Worm (Caenorhabditis elegans) whole organism, young adult: ENCODE data around the gene pro-2.

Experiments used
- B0019.2 ChIP-seq: fragments of 200-800 bp; sonication (Bioruptor generic); conservative IDR thresholded peaks from 2 replicates; pipeline ENCODE4 v1.3.6; 2022; ENCODE audit warnings: missing genetic modification reagents, missing genetic modification characterization, missing compliant biosample characterization
- B0035.1 ChIP-seq: sonication (generic microtip); optimal IDR thresholded peaks from 2 replicates; lab custom pipeline; 2016; ENCODE audit warnings: missing genetic modification characterization, mild to moderate bottlenecking, missing compliant biosample characterization, missing genotype, missing genetic modification reagents
- B0336.3 ChIP-seq: fragments of 200-800 bp; sonication (Bioruptor generic); IDR thresholded peaks from 2 replicates; pipeline ENCODE4 v1.3.6; 2022; ENCODE audit warnings: missing genetic modification characterization, missing compliant biosample characterization
- C17E4.6 ChIP-seq: fragments of 200-800 bp; sonication (Bioruptor generic); IDR thresholded peaks from 2 replicates; pipeline ENCODE4 v1.3.6; 2022; ENCODE audit warnings: missing genetic modification reagents, missing genetic modification characterization, missing compliant biosample characterization
- F23B12.7 ChIP-seq: sonication (generic microtip); optimal IDR thresholded peaks from 2 replicates; lab custom pipeline; 2017; ENCODE audit warnings: missing genetic modification characterization, mild to moderate bottlenecking, missing compliant biosample characterization, antibody characterized with exemption, moderate library complexity; ENCODE audit not compliant: insufficient read depth
- F37B4.10 ChIP-seq: fragments of 200-800 bp; sonication (Bioruptor generic); IDR thresholded peaks from 2 replicates; pipeline ENCODE4 v1.3.6; 2022; ENCODE audit warnings: missing genetic modification characterization, missing compliant biosample characterization
- F39B2.1 ChIP-seq: fragments of 200-800 bp; sonication (Bioruptor generic); IDR thresholded peaks from 2 replicates; pipeline ENCODE4 v1.3.6; 2022; ENCODE audit warnings: missing genetic modification reagents, missing genetic modification characterization, missing compliant biosample characterization
- F52B5.7 ChIP-seq: sonication (generic microtip); optimal IDR thresholded peaks from 2 replicates; lab custom pipeline; 2016; ENCODE audit warnings: mild to moderate bottlenecking, missing genetic modification characterization, missing compliant biosample characterization
- F57A8.1 ChIP-seq: fragments of 200-800 bp; sonication (Bioruptor generic); optimal IDR thresholded peaks from 2 replicates; lab custom pipeline; 2018; ENCODE audit warnings: mild to moderate bottlenecking, missing genetic modification characterization, moderate library complexity, missing compliant biosample characterization
- F57C9.4 ChIP-seq: sonication (generic microtip); optimal IDR thresholded peaks from 2 replicates; lab custom pipeline; 2017; ENCODE audit warnings: mild to moderate bottlenecking, missing genetic modification characterization, missing compliant biosample characterization
- Y56A3A.18 ChIP-seq: fragments of 200-800 bp; sonication (Bioruptor generic); IDR thresholded peaks from 2 replicates; pipeline ENCODE4 v1.3.6; 2022; ENCODE audit warnings: missing genetic modification reagents, missing genetic modification characterization, missing compliant biosample characterization
- Y67H2A.10 ChIP-seq: fragments of 200-800 bp; sonication (Bioruptor generic); conservative IDR thresholded peaks from 2 replicates; pipeline ENCODE4 v1.3.6; 2022; ENCODE audit warnings: missing genetic modification reagents, missing genetic modification characterization, missing compliant biosample characterization
- Y95B8A.8 ChIP-seq: fragments of 200-800 bp; sonication (Bioruptor generic); IDR thresholded peaks from 2 replicates; pipeline ENCODE4 v1.3.6; 2022; ENCODE audit warnings: missing genetic modification reagents, missing genetic modification characterization, missing compliant biosample characterization
- akir-1 ChIP-seq: fragments of 200-800 bp; sonication (Bioruptor generic); optimal IDR thresholded peaks from 2 replicates; lab custom pipeline; 2018; ENCODE audit warnings: mild to moderate bottlenecking, missing genetic modification characterization, moderate library complexity, missing compliant biosample characterization
- aptf-2 ChIP-seq: fragments of 200-800 bp; sonication (Bioruptor generic); conservative IDR thresholded peaks from 2 replicates; pipeline ENCODE4 v1.3.6; 2022; ENCODE audit warnings: missing genetic modification reagents, missing genetic modification characterization, missing compliant biosample characterization
- athp-1 ChIP-seq: sonication (generic microtip); optimal IDR thresholded peaks from 2 replicates; lab custom pipeline; 2017; ENCODE audit warnings: mild to moderate bottlenecking, missing genetic modification characterization, missing compliant biosample characterization
- bed-1 ChIP-seq: fragments of 200-800 bp; sonication (Bioruptor generic); IDR thresholded peaks from 2 replicates; pipeline ENCODE4 v1.3.6; 2022; ENCODE audit warnings: missing genetic modification reagents, missing genetic modification characterization, missing compliant biosample characterization
- ceh-100 ChIP-seq: fragments of 200-800 bp; sonication (Bioruptor generic); IDR thresholded peaks from 2 replicates; pipeline ENCODE4 v1.3.6; 2022; ENCODE audit warnings: missing genetic modification reagents, missing genetic modification characterization, missing compliant biosample characterization
- ceh-27 ChIP-seq: fragments of 200-800 bp; sonication (Bioruptor generic); optimal IDR thresholded peaks from 2 replicates; lab custom pipeline; 2018; ENCODE audit warnings: mild to moderate bottlenecking, missing genetic modification characterization, moderate library complexity, missing compliant biosample characterization
- ceh-40 ChIP-seq: fragments of 200-800 bp; sonication (Bioruptor generic); IDR thresholded peaks from 2 replicates; pipeline ENCODE4 v1.3.6; 2022; ENCODE audit warnings: missing genetic modification characterization, missing compliant biosample characterization
- ceh-79 ChIP-seq: sonication (generic microtip); optimal IDR thresholded peaks from 2 replicates; lab custom pipeline; 2017; ENCODE audit warnings: mild to moderate bottlenecking, missing genetic modification characterization, missing compliant biosample characterization
- die-1 ChIP-seq: sonication (generic microtip); optimal IDR thresholded peaks from 2 replicates; lab custom pipeline; 2016; ENCODE audit warnings: missing genotype, mild to moderate bottlenecking, missing genetic modification characterization, missing compliant biosample characterization
- efl-1 ChIP-seq: fragments of 150-350 bp; optimal IDR thresholded peaks from 2 replicates; lab custom pipeline; 2014; ENCODE audit warnings: missing biosample characterization, missing genetic modification reagents, missing genetic modification characterization
- egl-18 ChIP-seq: fragments of 200-800 bp; sonication (Bioruptor generic); IDR thresholded peaks from 2 replicates; pipeline ENCODE4 v1.3.6; 2022; ENCODE audit warnings: missing genetic modification reagents, missing genetic modification characterization, missing compliant biosample characterization
- ekl-4 ChIP-seq: fragments of 200-800 bp; sonication (Bioruptor generic); IDR thresholded peaks from 2 replicates; pipeline ENCODE4 v1.3.6; 2022; ENCODE audit warnings: missing genetic modification reagents, missing genetic modification characterization, missing compliant biosample characterization
- fkh-3 ChIP-seq: sonication (generic microtip); optimal IDR thresholded peaks from 2 replicates; lab custom pipeline; 2016; ENCODE audit warnings: mild to moderate bottlenecking, missing genetic modification characterization, missing compliant biosample characterization
- him-1 ChIP-seq: sonication (generic microtip); optimal IDR thresholded peaks from 2 replicates; lab custom pipeline; 2016; ENCODE audit warnings: missing genotype, missing genetic modification reagents, missing genetic modification characterization, missing compliant biosample characterization
- lag-1 ChIP-seq: fragments of 200-800 bp; sonication (Bioruptor generic); IDR thresholded peaks from 2 replicates; pipeline ENCODE4 v1.3.6; 2022; ENCODE audit warnings: missing genetic modification reagents, missing genetic modification characterization, missing compliant biosample characterization
- let-526 ChIP-seq: fragments of 200-800 bp; sonication (Bioruptor generic); IDR thresholded peaks from 2 replicates; pipeline ENCODE4 v1.3.6; 2022; ENCODE audit warnings: missing genetic modification reagents, missing genetic modification characterization, missing compliant biosample characterization
- let-607 ChIP-seq, 2 experiments: fragments of 200-800 bp in 1 of 2; sonication (Bioruptor generic) in 1 of 2; sonication (generic microtip) in 1 of 2; optimal IDR thresholded peaks; 2 replicates each; lab custom pipeline; 2016 to 2018; ENCODE audit warnings: mild to moderate bottlenecking in 2 of 2, missing compliant biosample characterization in 2 of 2, missing genetic modification characterization in 2 of 2, moderate library complexity in 2 of 2, missing genotype in 1 of 2
- lin-35 ChIP-seq, 3 experiments: fragments of 150-350 bp in 2 of 3; sonication (generic microtip) in 1 of 3; optimal IDR thresholded peaks; 2 replicates each; lab custom pipeline; 2014 to 2018; ENCODE audit warnings: missing biosample characterization in 3 of 3, missing genetic modification characterization in 3 of 3, missing genetic modification reagents in 3 of 3
- lin-54 ChIP-seq: fragments of 200-800 bp; sonication (Bioruptor generic); optimal IDR thresholded peaks from 2 replicates; lab custom pipeline; 2018; ENCODE audit warnings: mild to moderate bottlenecking, missing genetic modification characterization, missing compliant biosample characterization
- madf-3 ChIP-seq: fragments of 200-800 bp; sonication (Bioruptor generic); IDR thresholded peaks from 2 replicates; pipeline ENCODE4 v1.3.6; 2022; ENCODE audit warnings: missing genetic modification reagents, missing genetic modification characterization, missing compliant biosample characterization
- madf-6 ChIP-seq: fragments of 200-800 bp; sonication (Bioruptor generic); IDR thresholded peaks from 2 replicates; pipeline ENCODE4 v1.3.6; 2022; ENCODE audit warnings: missing genetic modification reagents, missing genetic modification characterization, missing compliant biosample characterization
- mel-28 ChIP-seq: sonication (generic microtip); optimal IDR thresholded peaks from 2 replicates; lab custom pipeline; 2016; ENCODE audit warnings: borderline replicate concordance, mild to moderate bottlenecking, missing genetic modification characterization, missing compliant biosample characterization
- nfya-2 ChIP-seq: fragments of 200-800 bp; sonication (Bioruptor generic); IDR thresholded peaks from 2 replicates; pipeline ENCODE4 v1.3.6; 2022; ENCODE audit warnings: missing genetic modification reagents, missing genetic modification characterization, missing compliant biosample characterization
- nhr-120 ChIP-seq: fragments of 200-800 bp; sonication (Bioruptor generic); IDR thresholded peaks from 2 replicates; pipeline ENCODE4 v1.3.6; 2022; ENCODE audit warnings: missing genetic modification characterization, missing compliant biosample characterization
- nhr-27 ChIP-seq: fragments of 200-800 bp; sonication (Bioruptor generic); optimal IDR thresholded peaks from 2 replicates; lab custom pipeline; 2018; ENCODE audit warnings: mild to moderate bottlenecking, missing genetic modification characterization, moderate library complexity, missing compliant biosample characterization
- nhr-80 ChIP-seq: sonication (generic microtip); optimal IDR thresholded peaks from 2 replicates; lab custom pipeline; 2016; ENCODE audit warnings: missing genetic modification characterization, missing compliant biosample characterization
- nhr-90 ChIP-seq: sonication (generic microtip); optimal IDR thresholded peaks from 2 replicates; lab custom pipeline; 2016; ENCODE audit warnings: missing genotype, mild to moderate bottlenecking, missing genetic modification characterization, missing compliant biosample characterization
- pha-4 ChIP-seq: fragments of 150-350 bp; sonication (generic microtip); optimal IDR thresholded peaks from 2 replicates; lab custom pipeline; 2014; ENCODE audit warnings: missing biosample characterization, missing genetic modification reagents, missing genetic modification characterization
- sea-2 ChIP-seq: fragments of 200-800 bp; sonication (Bioruptor generic); IDR thresholded peaks from 2 replicates; pipeline ENCODE4 v1.3.6; 2022; ENCODE audit warnings: missing genetic modification characterization, missing compliant biosample characterization
- snpc-1.3 ChIP-seq: sonication (generic microtip); optimal IDR thresholded peaks from 2 replicates; lab custom pipeline; 2017; ENCODE audit warnings: missing genetic modification characterization, mild to moderate bottlenecking, missing compliant biosample characterization, antibody characterized with exemption, moderate library complexity, missing genotype, missing genetic modification reagents; ENCODE audit not compliant: insufficient read depth
- snpc-4 ChIP-seq, 5 experiments: fragments of 150-350 bp in 1 of 5; sonication (generic microtip) in 4 of 5; optimal IDR thresholded peaks; 2 replicates each; lab custom pipeline; 2014 to 2018; ENCODE audit warnings: missing genetic modification characterization in 5 of 5, missing biosample characterization in 3 of 5, antibody characterized with exemption in 2 of 5, mild to moderate bottlenecking in 2 of 5, missing compliant biosample characterization in 2 of 5, missing genotype in 2 of 5, moderate library complexity in 2 of 5, missing genetic modification reagents in 1 of 5
- tlf-1 ChIP-seq: fragments of 200-800 bp; sonication (Bioruptor generic); optimal IDR thresholded peaks from 2 replicates; lab custom pipeline; 2018; ENCODE audit warnings: mild to moderate bottlenecking, missing genetic modification characterization, missing compliant biosample characterization
- unc-130 ChIP-seq: sonication (generic microtip); optimal IDR thresholded peaks from 2 replicates; lab custom pipeline; 2016; ENCODE audit warnings: missing genetic modification reagents, missing genetic modification characterization, missing compliant biosample characterization
- ztf-25 ChIP-seq: fragments of 200-800 bp; sonication (Bioruptor generic); IDR thresholded peaks from 2 replicates; pipeline ENCODE4 v1.3.6; 2022; ENCODE audit warnings: missing genetic modification reagents, missing genetic modification characterization, missing compliant biosample characterization
- ztf-26 ChIP-seq: sonication (generic microtip); optimal IDR thresholded peaks from 2 replicates; lab custom pipeline; 2017; ENCODE audit warnings: missing genetic modification characterization, missing compliant biosample characterization
- ztf-6 ChIP-seq: fragments of 200-800 bp; sonication (Bioruptor generic); IDR thresholded peaks from 2 replicates; pipeline ENCODE4 v1.3.6; 2022; ENCODE audit warnings: missing genetic modification reagents, missing genetic modification characterization, missing compliant biosample characterization

pro-2 gene

DNA sequence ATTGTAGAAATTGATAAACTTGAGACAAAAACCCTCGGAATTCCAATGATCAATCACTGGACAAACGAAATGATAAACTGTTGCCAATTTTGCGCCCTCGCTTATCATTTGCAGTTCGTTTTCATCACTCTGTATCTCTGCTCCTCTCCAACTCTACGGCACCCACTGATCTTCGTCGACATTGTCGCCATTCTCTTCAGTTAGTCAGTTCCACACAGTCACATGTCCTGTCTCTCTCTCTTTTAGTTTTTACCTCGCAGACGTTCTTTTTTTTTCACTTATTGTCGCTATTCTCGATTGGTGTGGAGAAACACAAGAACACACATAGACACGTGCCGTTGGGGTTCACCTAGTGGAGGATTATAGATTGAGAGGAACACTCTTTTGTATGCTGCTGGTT lies 44.1 kb upstream of the pro-2 start (continued):
- no peak for TF ChIP-seq nhr-90 (tag; lab: Kevin White, UChicago)
- peak; percentile 49; the same call in 1 of the 2 replicates for TF ChIP-seq B0336.3 (GFP tag; lab: Robert Waterston, UW)
- TF ChIP-seq nhr-120, result no peak
- TF ChIP-seq ceh-79, result no peak
- no peak for TF ChIP-seq F37B4.10 (GFP tag; lab: Robert Waterston, UW)
- TF ChIP-seq snpc-4 (GFP tag; optimal IDR thresholded peaks at IDR 0.05; lab: Kevin White, UChicago), result no peak
- TF ChIP-seq snpc-4 (tag; optimal IDR thresholded peaks at IDR 0.05; lab: Kevin White, UChicago), result peak in 3 of 4 experiments; percentile 27 to 57 (median 32)
- TF ChIP-seq lin-54 (GFP tag; lab: Kevin White, UChicago), result peak; percentile 42
- no peak for TF ChIP-seq F23B12.7 (tag; lab: Kevin White, UChicago)
- TF ChIP-seq ekl-4 (GFP tag; lab: Robert Waterston, UW), result peak; percentile 52
- no peak for TF ChIP-seq Y56A3A.18
- TF ChIP-seq pha-4, result peak; percentile 82
- TF ChIP-seq Y67H2A.10 (GFP tag; lab: Robert Waterston, UW), result no peak
- no peak for TF ChIP-seq efl-1 (GFP tag; lab: Kevin White, UChicago)
- peak; percentile 62; the same call in 1 of the 2 replicates for TF ChIP-seq let-526 (GFP tag; lab: Robert Waterston, UW)
- no peak for TF ChIP-seq madf-6 (GFP tag; lab: Robert Waterston, UW)
- peak; percentile 65 for TF ChIP-seq ceh-27 (GFP tag; lab: Kevin White, UChicago)
- TF ChIP-seq egl-18 (GFP tag; lab: Robert Waterston, UW), result no peak
- no peak for TF ChIP-seq F57C9.4
- TF ChIP-seq aptf-2, result no peak
- no peak for TF ChIP-seq akir-1 (GFP tag; lab: Kevin White, UChicago)
- no peak for TF ChIP-seq athp-1 (tag; lab: Kevin White, UChicago)
- peak; percentile 65 for TF ChIP-seq die-1 (tag; lab: Kevin White, UChicago)
- TF ChIP-seq Y95B8A.8 (GFP tag; lab: Robert Waterston, UW), result no peak
- TF ChIP-seq mel-28, result no peak
- TF ChIP-seq lin-35 (GFP tag; optimal IDR thresholded peaks at IDR 0.05; lab: Kevin White, UChicago), result no peak
- TF ChIP-seq sea-2, result no peak
- no peak for TF ChIP-seq ceh-100 (GFP tag; lab: Robert Waterston, UW)
- TF ChIP-seq B0019.2, result no peak
- no peak for TF ChIP-seq lag-1 (GFP tag; lab: Robert Waterston, UW)
- TF ChIP-seq ceh-40, result no peak
- TF ChIP-seq bed-1 (GFP tag; lab: Robert Waterston, UW), result no peak
- no peak for TF ChIP-seq madf-3 (GFP tag; lab: Robert Waterston, UW)
- no peak for TF ChIP-seq B0035.1 (tag; lab: Kevin White, UChicago)
- TF ChIP-seq nfya-2 (GFP tag; lab: Robert Waterston, UW), result no peak
- TF ChIP-seq C17E4.6 (GFP tag; lab: Robert Waterston, UW), result no peak
- no peak for TF ChIP-seq F52B5.7
- TF ChIP-seq fkh-3 (tag; lab: Kevin White, UChicago), result no peak
- no peak for TF ChIP-seq him-1 (tag; lab: Kevin White, UChicago)
- peak; percentile 8 for TF ChIP-seq tlf-1 (GFP tag; lab: Kevin White, UChicago)
- no peak for TF ChIP-seq ztf-25 (GFP tag; lab: Robert Waterston, UW)
- TF ChIP-seq unc-130 (GFP tag; lab: Kevin White, UChicago), result no peak
- TF ChIP-seq F39B2.1, result no peak
- no peak for TF ChIP-seq ztf-6 (GFP tag; lab: Robert Waterston, UW)
- TF ChIP-seq nhr-80 (tag; lab: Kevin White, UChicago), result peak; percentile 88
- peak; percentile 89 for TF ChIP-seq ztf-26 (tag; lab: Kevin White, UChicago)
- no peak for TF ChIP-seq nhr-27 (tag; lab: Kevin White, UChicago)
- TF ChIP-seq F57A8.1 (GFP tag; lab: Kevin White, UChicago), result no peak
- TF ChIP-seq let-607 (tag; optimal IDR thresholded peaks at IDR 0.05; lab: Kevin White, UChicago), result peak; percentile 64 to 67
- no peak for TF ChIP-seq snpc-1.3
